Worm (Caenorhabditis elegans): ENCODE data around the gene faah-6.
A peak's percentile ranks its signal among the peaks of the same experiment; 100 is the strongest.

The faah-6 gene

DNA sequence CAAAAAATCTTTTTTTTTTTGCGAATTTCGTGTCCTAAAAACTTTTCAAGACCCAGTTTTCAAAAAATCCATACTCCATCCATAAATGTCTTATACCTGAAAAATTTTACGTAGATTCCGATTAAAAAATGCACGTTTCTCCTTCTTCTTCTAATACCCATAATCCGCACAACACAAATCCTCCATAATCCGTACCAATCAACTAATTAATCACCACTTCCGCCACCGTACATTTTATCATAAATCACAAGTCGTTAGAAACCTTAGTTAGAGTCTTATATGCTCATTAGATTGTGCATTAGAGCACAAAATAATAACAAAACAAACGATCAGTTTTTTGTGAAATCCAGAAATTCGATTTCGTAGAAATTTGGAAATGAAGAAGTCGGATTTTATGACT, 18.8 kb downstream of the faah-6 start:
- TF ChIP-seq nhr-12 (tag; optimal IDR thresholded peaks at IDR 0.05), result no peak
- TF ChIP-seq ceh-82 (tag; optimal IDR thresholded peaks at IDR 0.05), result no peak
- no peak for TF ChIP-seq egl-27 (tag; optimal IDR thresholded peaks at IDR 0.05)
- no peak for TF ChIP-seq mdl-1 (tag; optimal IDR thresholded peaks at IDR 0.05)
- TF ChIP-seq snpc-4 (tag; optimal IDR thresholded peaks at IDR 0.05), result no peak
- TF ChIP-seq ztf-11 (tag; optimal IDR thresholded peaks at IDR 0.05), result no peak
- no peak for TF ChIP-seq elt-1 (tag; optimal IDR thresholded peaks at IDR 0.05)
- TF ChIP-seq nhr-43 (tag; optimal IDR thresholded peaks at IDR 0.05; ENCODE audit: poor library complexity, severe bottlenecking), result no peak
- no peak for TF ChIP-seq jun-1 (tag; optimal IDR thresholded peaks at IDR 0.05)
- TF ChIP-seq elt-2 (tag; optimal IDR thresholded peaks at IDR 0.05), result no peak
- TF ChIP-seq fkh-10 (GFP tag; optimal IDR thresholded peaks at IDR 0.05), result no peak
- TF ChIP-seq elt-3 (tag; optimal IDR thresholded peaks at IDR 0.05), result no peak
- no peak for TF ChIP-seq pha-4 (tag; optimal IDR thresholded peaks at IDR 0.05)
- no peak for TF ChIP-seq lin-39 (tag; optimal IDR thresholded peaks at IDR 0.05)
- no peak for TF ChIP-seq pqm-1 (tag; optimal IDR thresholded peaks at IDR 0.05)
- no peak for TF ChIP-seq nfya-1 (tag; optimal IDR thresholded peaks at IDR 0.05; ENCODE audit: insufficient read depth)
- TF ChIP-seq ama-1 (optimal IDR thresholded peaks at IDR 0.05), result no peak
- TF ChIP-seq nhr-76 (tag; optimal IDR thresholded peaks at IDR 0.05), result no peak
- no peak for TF ChIP-seq ceh-28 (tag; optimal IDR thresholded peaks at IDR 0.05)
- no peak for TF ChIP-seq lin-15B (tag; optimal IDR thresholded peaks at IDR 0.05)

ce11 chrIII:11680514-11680913, 30.3 kb downstream of the faah-6 start:
- TF ChIP-seq lin-39 (tag; optimal IDR thresholded peaks at IDR 0.05) (no peak), zag-1 (tag; optimal IDR thresholded peaks at IDR 0.05) (no peak)

DNA sequence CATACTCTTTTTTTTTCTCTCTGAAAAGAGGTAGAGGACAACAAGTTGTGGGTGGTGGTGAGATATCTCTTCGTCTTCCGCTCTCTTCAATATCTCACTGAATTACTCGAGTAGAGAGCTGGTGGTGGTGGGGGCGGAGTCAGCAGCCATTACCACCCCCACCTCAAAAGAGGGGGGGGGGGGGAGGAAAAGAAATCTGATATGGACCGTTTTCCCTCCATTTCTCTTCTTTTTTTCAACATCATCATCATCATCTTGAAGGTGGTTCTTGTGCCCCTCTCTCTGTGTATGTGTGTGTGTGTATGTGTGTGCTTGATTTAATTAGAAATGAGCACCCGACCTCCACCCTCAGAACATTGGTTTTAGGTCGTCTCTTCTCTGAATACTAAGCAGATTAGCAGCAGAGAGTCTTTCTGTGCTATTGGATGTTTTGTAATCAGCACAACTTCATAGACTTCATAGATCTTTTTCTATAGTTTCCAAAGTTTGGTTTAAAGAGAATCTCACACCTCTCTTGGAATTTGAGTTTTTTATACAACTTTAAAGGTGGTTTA, 31.3 kb downstream of the faah-6 start:
- TF ChIP-seq nhr-23 (tag; optimal IDR thresholded peaks at IDR 0.05) (no peak), lsy-12 (tag; optimal IDR thresholded peaks at IDR 0.05) (no peak), nhr-76 (tag; optimal IDR thresholded peaks at IDR 0.05) (no peak), zag-1 (tag; optimal IDR thresholded peaks at IDR 0.05) (no peak), nhr-28 (tag; optimal IDR thresholded peaks at IDR 0.05) (no peak), fkh-10 (GFP tag; optimal IDR thresholded peaks at IDR 0.05) (no peak)

ce11 chrIII:11683038-11683437, 32.8 kb downstream of the faah-6 start:
- TF ChIP-seq tbx-2 (tag; optimal IDR thresholded peaks at IDR 0.05), result no peak
- no peak for TF ChIP-seq nhr-67 (tag; optimal IDR thresholded peaks at IDR 0.05)
- no peak for TF ChIP-seq snpc-4 (tag; optimal IDR thresholded peaks at IDR 0.05)
- no peak for TF ChIP-seq ama-1 (optimal IDR thresholded peaks at IDR 0.05)
- no peak for TF ChIP-seq skn-1 (tag; optimal IDR thresholded peaks at IDR 0.05)
- TF ChIP-seq nhr-25 (tag; optimal IDR thresholded peaks at IDR 0.05), result no peak
- no peak for TF ChIP-seq zag-1 (tag; optimal IDR thresholded peaks at IDR 0.05)
- TF ChIP-seq egl-5 (tag; optimal IDR thresholded peaks at IDR 0.05), result no peak
- no peak for TF ChIP-seq pqm-1 (tag; optimal IDR thresholded peaks at IDR 0.05)
- TF ChIP-seq nhr-43 (tag; optimal IDR thresholded peaks at IDR 0.05; ENCODE audit: poor library complexity, severe bottlenecking), result no peak

DNA sequence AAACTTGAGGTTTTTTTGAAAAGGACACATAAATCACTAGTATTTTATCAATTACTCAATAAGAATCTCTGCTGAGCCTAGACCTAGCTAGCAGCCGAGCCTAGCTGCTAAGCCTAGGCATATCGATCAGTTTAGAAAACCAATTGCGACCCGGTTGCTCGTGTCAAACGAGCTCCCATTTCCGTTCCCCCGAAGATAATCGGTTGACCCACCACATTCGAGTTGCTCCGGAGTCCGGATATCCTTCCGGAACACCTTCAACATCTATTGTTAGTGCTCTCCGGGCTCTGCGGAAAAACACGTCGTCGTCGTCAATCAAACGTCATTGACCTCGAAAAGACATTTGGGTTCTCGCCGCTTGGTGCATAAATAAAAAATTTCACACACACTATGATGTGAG, 33.5 kb downstream of the faah-6 start:
- TF ChIP-seq zag-1 (tag; optimal IDR thresholded peaks at IDR 0.05), result no peak
- peak; percentile 56 for TF ChIP-seq tbx-2 (tag; optimal IDR thresholded peaks at IDR 0.05)

DNA sequence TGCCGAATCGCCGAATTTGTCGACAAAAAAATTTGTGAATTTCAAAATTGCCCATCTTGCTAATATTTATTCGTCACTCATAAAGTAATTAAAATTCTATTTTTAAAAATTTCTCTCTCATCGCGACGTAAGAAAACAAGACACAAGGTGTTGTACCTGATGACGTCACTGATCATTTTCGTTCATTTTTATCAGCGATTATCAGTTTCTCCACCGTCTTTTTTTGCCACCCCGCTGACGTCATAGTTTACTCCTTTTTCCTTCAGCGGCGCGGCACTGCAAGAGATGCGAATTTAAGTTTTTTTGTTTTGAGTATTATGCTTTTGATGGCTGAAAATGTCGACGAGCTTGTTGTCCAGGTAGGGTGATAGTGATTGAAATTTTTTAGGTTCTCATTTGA, 34.5 kb downstream of the faah-6 start:
- TF ChIP-seq elt-2 (tag; optimal IDR thresholded peaks at IDR 0.05), result peak; percentile 92
- peak; percentile 30 for TF ChIP-seq jun-1 (tag; optimal IDR thresholded peaks at IDR 0.05)
- no peak for TF ChIP-seq skn-1 (tag; optimal IDR thresholded peaks at IDR 0.05)
- TF ChIP-seq lin-39 (tag; optimal IDR thresholded peaks at IDR 0.05), result no peak
- TF ChIP-seq pha-4 (tag; optimal IDR thresholded peaks at IDR 0.05), result peak; percentile 31
- TF ChIP-seq daf-12 (tag; optimal IDR thresholded peaks at IDR 0.05), result no peak
- TF ChIP-seq unc-62 (GFP tag; optimal IDR thresholded peaks at IDR 0.05), result no peak
- peak; percentile 73 for TF ChIP-seq pqm-1 (tag; optimal IDR thresholded peaks at IDR 0.05)
- TF ChIP-seq zag-1 (tag; optimal IDR thresholded peaks at IDR 0.05), result no peak
- no peak for TF ChIP-seq ceh-16 (tag; optimal IDR thresholded peaks at IDR 0.05)
- peak; percentile 4 for TF ChIP-seq ceh-28 (tag; optimal IDR thresholded peaks at IDR 0.05)
